Worm (Caenorhabditis elegans): Measurements from ENCODE around the gene scyl-1.

Gene scyl-1

DNA sequence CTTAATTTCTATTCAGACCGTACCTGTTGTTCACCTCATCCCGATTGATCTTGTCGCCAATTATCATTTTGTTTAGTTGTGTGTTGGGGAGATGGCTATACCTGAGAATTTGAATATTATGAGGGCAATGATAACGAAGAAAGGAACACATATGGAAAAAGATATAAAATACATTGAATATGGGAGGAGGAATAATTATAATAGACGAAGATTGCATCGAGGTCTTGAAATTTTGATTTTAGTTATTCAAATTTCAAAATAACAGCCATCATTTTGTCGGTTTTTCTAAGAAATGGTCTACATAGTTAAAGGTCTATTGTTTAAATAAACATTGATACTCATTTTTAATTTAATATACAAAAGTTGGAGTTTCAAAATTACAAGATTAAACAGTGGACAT lies 54.5 kb downstream of the scyl-1 start, which contains the start of gene shw-3:
Gene shw-3, minus strand, starts transcription at position 101 of the 400 bp plus-strand sequence.
- no peak for TF ChIP-seq nhr-102 (tag; optimal IDR thresholded peaks at IDR 0.05)

All from whole organism, L4 larva.